Fruit fly (Drosophila melanogaster) S2 (cell line): ENCODE measurements around the gene CG42788.

ENCODE experiments used
- CG8478 ChIP-seq: fragments of >200 bp; optimal IDR thresholded peaks from 2 replicates; lab custom pipeline; 2018
- CTCF ChIP-seq, 2 experiments: fragments of >200 bp; optimal IDR thresholded peaks; 2 replicates each; lab custom pipeline; 2018

The CG42788 gene

DNA sequence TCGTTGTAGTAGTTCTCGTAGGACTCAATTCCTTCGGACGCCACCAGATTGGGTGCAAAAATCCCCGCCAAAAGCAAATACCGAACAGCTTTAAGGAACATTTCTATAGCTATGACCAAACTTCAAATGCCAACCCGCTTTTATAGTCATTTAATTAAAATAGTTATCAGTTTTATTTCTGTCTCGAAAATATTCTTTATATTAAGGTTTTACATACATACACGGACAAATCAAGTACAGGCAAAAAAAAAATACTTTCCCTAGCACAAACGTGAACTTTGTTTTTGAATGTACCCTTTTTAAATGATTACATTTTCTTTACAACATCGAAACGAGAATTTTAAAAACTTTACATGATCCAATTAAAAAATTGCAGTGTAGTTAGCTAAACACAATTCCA lies 52.5 kb downstream of the CG42788 start, which contains the start of gene CG6974:
TSS of gene CG6974 (minus strand) at position 101 of the 400 bp plus-strand sequence.
- no peak for TF ChIP-seq CTCF (optimal IDR thresholded peaks at IDR 0.05; lab: Kevin White, UChicago)
- no peak for TF ChIP-seq CG8478

DNA sequence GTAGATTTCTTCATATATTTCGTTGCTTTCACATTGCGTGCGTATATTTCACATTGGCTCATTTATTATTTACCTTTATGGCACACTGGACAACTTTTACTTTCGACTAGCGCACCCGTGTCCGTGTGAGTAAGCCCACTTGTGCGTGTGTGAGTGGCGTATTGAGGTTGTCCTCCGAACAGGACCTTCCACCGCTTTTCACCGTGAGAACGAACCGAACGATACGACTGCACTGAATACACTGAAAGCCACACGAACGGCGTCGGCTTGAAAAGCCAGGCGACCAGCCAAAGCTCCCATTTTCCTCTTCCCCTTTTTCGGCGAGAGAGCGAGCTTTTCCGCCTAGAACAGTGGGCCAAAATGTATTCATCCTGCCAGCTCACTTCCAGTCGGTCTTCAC lies 54.8 kb downstream of the CG42788 start, which contains the start of gene dpr9:
TSS of gene dpr9 (minus strand) at position 244 of the 400 bp plus-strand sequence.
- no peak for TF ChIP-seq CTCF (optimal IDR thresholded peaks at IDR 0.05; lab: Kevin White, UChicago)
- no peak for TF ChIP-seq CG8478

DNA sequence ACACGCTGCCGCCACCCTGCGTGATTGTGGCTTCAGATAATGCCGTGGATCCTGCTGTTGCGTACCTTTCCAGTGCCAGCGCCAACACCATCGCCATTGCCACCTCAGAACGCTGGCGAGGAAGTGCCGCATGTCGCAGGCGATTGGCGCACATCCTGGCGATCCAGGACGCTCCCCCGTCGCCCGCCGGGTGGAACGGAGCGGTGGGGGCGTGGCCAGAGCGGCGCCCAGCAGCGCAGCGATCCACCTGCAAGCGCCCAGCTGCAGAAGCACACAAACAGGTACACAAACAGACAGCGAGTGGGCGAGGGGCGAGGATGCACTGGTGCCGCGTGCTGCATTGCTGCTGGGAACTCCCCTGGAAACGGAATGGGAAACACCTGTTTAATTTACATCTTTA lies 74.5 kb downstream of the CG42788 start:
- TF ChIP-seq CG8478 (no peak), CTCF (optimal IDR thresholded peaks at IDR 0.05; lab: Kevin White, UChicago) (no peak)
